Worm (Caenorhabditis elegans) whole organism, L3 larva: Measurements from ENCODE around the gene gtf-2H3.
A peak's percentile ranks its signal among the peaks of the same experiment; 100 is the strongest.

Experiments used
- R02D3.7 ChIP-seq: fragments of 150-350 bp; optimal IDR thresholded peaks from 2 replicates; lab custom pipeline; 2014; ENCODE audit warnings: missing biosample characterization, missing genetic modification characterization
- ZK546.5 ChIP-seq: sonication (generic microtip); optimal IDR thresholded peaks from 2 replicates; lab custom pipeline; 2017; ENCODE audit warnings: missing biosample characterization, missing genetic modification characterization
- aly-2 ChIP-seq: fragments of 150-350 bp; optimal IDR thresholded peaks from 2 replicates; lab custom pipeline; 2014; ENCODE audit warnings: missing biosample characterization, missing genetic modification characterization
- ama-1 ChIP-seq: fragments of 150-350 bp; optimal IDR thresholded peaks from 2 replicates; lab custom pipeline; 2018
- ceh-16 ChIP-seq: sonication (generic microtip); optimal IDR thresholded peaks from 2 replicates; lab custom pipeline; 2017; ENCODE audit warnings: missing biosample characterization, missing genetic modification characterization
- ceh-28 ChIP-seq: fragments of 150-350 bp; optimal IDR thresholded peaks from 2 replicates; lab custom pipeline; 2014; ENCODE audit warnings: missing biosample characterization, missing genetic modification reagents, missing genetic modification characterization
- ceh-82 ChIP-seq: fragments of 150-350 bp; optimal IDR thresholded peaks from 2 replicates; lab custom pipeline; 2014; ENCODE audit warnings: missing biosample characterization, missing genetic modification characterization
- ceh-9 ChIP-seq: sonication (generic microtip); optimal IDR thresholded peaks from 2 replicates; lab custom pipeline; 2018; ENCODE audit warnings: missing biosample characterization, missing genetic modification characterization
- daf-12 ChIP-seq: fragments of 150-350 bp; optimal IDR thresholded peaks from 2 replicates; lab custom pipeline; 2014; ENCODE audit warnings: missing biosample characterization, missing genetic modification reagents, missing genetic modification characterization
- egl-27 ChIP-seq: sonication (generic microtip); optimal IDR thresholded peaks from 4 replicates; lab custom pipeline; 2017; ENCODE audit warnings: missing biosample characterization, missing genetic modification reagents, missing genetic modification characterization
- egl-5 ChIP-seq: fragments of 150-350 bp; optimal IDR thresholded peaks from 2 replicates; lab custom pipeline; 2017; ENCODE audit warnings: missing biosample characterization, missing genetic modification reagents, missing genetic modification characterization, inconsistent platforms
- elt-1 ChIP-seq: fragments of 150-350 bp; optimal IDR thresholded peaks from 2 replicates; lab custom pipeline; 2014; ENCODE audit warnings: missing biosample characterization, missing genetic modification characterization
- elt-2 ChIP-seq: sonication (generic microtip); optimal IDR thresholded peaks from 2 replicates; lab custom pipeline; 2016; ENCODE audit warnings: missing genetic modification reagents, mild to moderate bottlenecking, missing genetic modification characterization, missing compliant biosample characterization
- elt-3 ChIP-seq, 3 experiments: fragments of 150-350 bp in 1 of 3; sonication (generic microtip) in 2 of 3; optimal IDR thresholded peaks; 2 replicates in 2 of 3; 4 replicates in 1 of 3; lab custom pipeline; 2014 to 2017; ENCODE audit warnings: missing biosample characterization in 3 of 3, missing genetic modification characterization in 3 of 3
- eor-1 ChIP-seq, 2 experiments: fragments of 150-350 bp; optimal IDR thresholded peaks; 2 replicates each; lab custom pipeline; 2014 to 2018; ENCODE audit warnings: missing biosample characterization in 2 of 2, missing genetic modification characterization in 2 of 2
- fkh-10 ChIP-seq: sonication (generic microtip); optimal IDR thresholded peaks from 2 replicates; lab custom pipeline; 2017; ENCODE audit warnings: missing biosample characterization, missing genetic modification reagents, missing genetic modification characterization
- fkh-2 ChIP-seq: fragments of 150-350 bp; optimal IDR thresholded peaks from 2 replicates; lab custom pipeline; 2014; ENCODE audit warnings: missing biosample characterization, missing genetic modification reagents, missing genetic modification characterization
- fos-1 ChIP-seq: fragments of 150-350 bp; optimal IDR thresholded peaks from 2 replicates; lab custom pipeline; 2014; ENCODE audit warnings: missing biosample characterization, missing genetic modification characterization
- hmg-11 ChIP-seq: sonication (generic microtip); optimal IDR thresholded peaks from 2 replicates; lab custom pipeline; 2016; ENCODE audit warnings: missing genetic modification characterization, missing compliant biosample characterization
- jun-1 ChIP-seq: fragments of 150-350 bp; optimal IDR thresholded peaks from 2 replicates; lab custom pipeline; 2014; ENCODE audit warnings: missing biosample characterization, missing genetic modification reagents, missing genetic modification characterization
- lin-15B ChIP-seq: fragments of 150-350 bp; optimal IDR thresholded peaks from 2 replicates; lab custom pipeline; 2014; ENCODE audit warnings: missing biosample characterization, missing genetic modification characterization
- lin-39 ChIP-seq: fragments of 150-350 bp; optimal IDR thresholded peaks from 2 replicates; lab custom pipeline; 2018; ENCODE audit warnings: missing biosample characterization, missing genetic modification reagents, missing genetic modification characterization
- mdl-1 ChIP-seq: fragments of 150-350 bp; optimal IDR thresholded peaks from 2 replicates; lab custom pipeline; 2014; ENCODE audit warnings: missing biosample characterization, missing genetic modification characterization
- mml-1 ChIP-seq: fragments of 150-350 bp; sonication (generic microtip); optimal IDR thresholded peaks from 3 replicates; lab custom pipeline; 2014; ENCODE audit warnings: missing biosample characterization, missing genetic modification characterization
- nfya-1 ChIP-seq: sonication (generic microtip); optimal IDR thresholded peaks from 2 replicates; lab custom pipeline; 2017; ENCODE audit warnings: missing genetic modification characterization, mild to moderate bottlenecking, missing compliant biosample characterization, antibody characterized with exemption, moderate library complexity; ENCODE audit not compliant: insufficient read depth
- nhr-11 ChIP-seq: fragments of 150-350 bp; optimal IDR thresholded peaks from 2 replicates; lab custom pipeline; 2014; ENCODE audit warnings: missing biosample characterization, missing genetic modification characterization
- nhr-12 ChIP-seq: fragments of 150-350 bp; optimal IDR thresholded peaks from 2 replicates; lab custom pipeline; 2014; ENCODE audit warnings: missing biosample characterization, missing genetic modification characterization
- nhr-23 ChIP-seq: fragments of 150-350 bp; optimal IDR thresholded peaks from 2 replicates; lab custom pipeline; 2014; ENCODE audit warnings: missing biosample characterization, missing genetic modification reagents, missing genetic modification characterization
- nhr-237 ChIP-seq: fragments of 150-350 bp; optimal IDR thresholded peaks from 2 replicates; lab custom pipeline; 2014; ENCODE audit warnings: missing biosample characterization, missing genetic modification characterization
- nhr-25 ChIP-seq: sonication (generic microtip); optimal IDR thresholded peaks from 2 replicates; lab custom pipeline; 2017; ENCODE audit warnings: missing biosample characterization, missing genetic modification characterization
- nhr-28 ChIP-seq: fragments of 150-350 bp; optimal IDR thresholded peaks from 2 replicates; lab custom pipeline; 2014; ENCODE audit warnings: missing biosample characterization, missing genetic modification characterization
- nhr-43 ChIP-seq: sonication (generic microtip); optimal IDR thresholded peaks from 2 replicates; lab custom pipeline; 2016; ENCODE audit warnings: mild to moderate bottlenecking, missing genetic modification characterization, missing compliant biosample characterization; ENCODE audit not compliant: poor library complexity, severe bottlenecking
- nhr-67 ChIP-seq: fragments of 150-350 bp; optimal IDR thresholded peaks from 2 replicates; lab custom pipeline; 2014; ENCODE audit warnings: missing biosample characterization, missing genetic modification characterization
- nhr-77 ChIP-seq: fragments of 150-350 bp; optimal IDR thresholded peaks from 2 replicates; lab custom pipeline; 2014; ENCODE audit warnings: missing biosample characterization, missing genetic modification characterization
- pha-4 ChIP-seq: fragments of 150-350 bp; optimal IDR thresholded peaks from 2 replicates; lab custom pipeline; 2014; ENCODE audit warnings: missing biosample characterization, missing genetic modification reagents, missing genetic modification characterization
- pqm-1 ChIP-seq: fragments of 150-350 bp; optimal IDR thresholded peaks from 2 replicates; lab custom pipeline; 2017; ENCODE audit warnings: missing biosample characterization, missing genetic modification characterization, inconsistent platforms
- skn-1 ChIP-seq: fragments of 150-350 bp; optimal IDR thresholded peaks from 2 replicates; lab custom pipeline; 2014; ENCODE audit warnings: missing biosample characterization, missing genetic modification characterization
- snpc-4 ChIP-seq: fragments of 150-350 bp; optimal IDR thresholded peaks from 2 replicates; lab custom pipeline; 2014; ENCODE audit warnings: missing biosample characterization, missing genetic modification characterization
- tbx-2 ChIP-seq: sonication (generic microtip); optimal IDR thresholded peaks from 2 replicates; lab custom pipeline; 2016; ENCODE audit warnings: mild to moderate bottlenecking, missing genetic modification characterization, missing compliant biosample characterization
- unc-39 ChIP-seq: sonication (generic microtip); optimal IDR thresholded peaks from 4 replicates; lab custom pipeline; 2017; ENCODE audit warnings: missing biosample characterization, missing genetic modification characterization
- zag-1 ChIP-seq: fragments of 150-350 bp; optimal IDR thresholded peaks from 2 replicates; lab custom pipeline; 2014; ENCODE audit warnings: missing biosample characterization, missing genetic modification characterization
- ztf-11 ChIP-seq: fragments of 150-350 bp; optimal IDR thresholded peaks from 2 replicates; lab custom pipeline; 2014; ENCODE audit warnings: missing biosample characterization, missing genetic modification characterization
- ztf-4 ChIP-seq: fragments of 150-350 bp; optimal IDR thresholded peaks from 2 replicates; lab custom pipeline; 2014; ENCODE audit warnings: missing biosample characterization, missing genetic modification characterization

Gene gtf-2H3

ce11 chrIII:10132495-10133450 is 12.8 kb upstream of the gtf-2H3 start:
- no peak for TF ChIP-seq hmg-11 (tag; lab: Kevin White, UChicago)
- TF ChIP-seq nhr-25: peak; percentile 30
- no peak for TF ChIP-seq egl-5
- TF ChIP-seq snpc-4 (tag; lab: Kevin White, UChicago): no peak
- TF ChIP-seq eor-1 (tag; optimal IDR thresholded peaks at IDR 0.05; lab: Kevin White, UChicago): no peak
- no peak for TF ChIP-seq fos-1 (tag; lab: Kevin White, UChicago)
- TF ChIP-seq elt-1 (tag; lab: Kevin White, UChicago): peak; percentile 79
- TF ChIP-seq mdl-1 (tag; lab: Kevin White, UChicago): no peak
- no peak for TF ChIP-seq fkh-2 (tag; lab: Kevin White, UChicago)
- TF ChIP-seq egl-27: no peak
- no peak for TF ChIP-seq mml-1 (tag; lab: Kevin White, UChicago)
- TF ChIP-seq skn-1: no peak
- TF ChIP-seq pha-4 (tag; lab: Kevin White, UChicago): peak; percentile 79
- no peak for TF ChIP-seq nhr-237 (tag; lab: Kevin White, UChicago)
- peak; percentile 75 for TF ChIP-seq pqm-1 (tag; lab: Kevin White, UChicago)
- peak; percentile 72 for TF ChIP-seq elt-2
- no peak for TF ChIP-seq ceh-82 (tag; lab: Kevin White, UChicago)
- no peak for TF ChIP-seq unc-39
- TF ChIP-seq ZK546.5 (tag; lab: Kevin White, UChicago): no peak
- no peak for TF ChIP-seq nhr-11 (tag; lab: Kevin White, UChicago)
- no peak for TF ChIP-seq nfya-1
- no peak for TF ChIP-seq ztf-11
- no peak for TF ChIP-seq daf-12 (tag; lab: Kevin White, UChicago)
- TF ChIP-seq ceh-16 (tag; lab: Kevin White, UChicago): no peak
- no peak for TF ChIP-seq nhr-12 (tag; lab: Kevin White, UChicago)
- no peak for TF ChIP-seq jun-1 (tag; lab: Kevin White, UChicago)
- TF ChIP-seq nhr-23 (tag; lab: Kevin White, UChicago): peak; percentile 10
- TF ChIP-seq nhr-43: no peak
- TF ChIP-seq elt-3 (tag; optimal IDR thresholded peaks at IDR 0.05; lab: Kevin White, UChicago): no peak
- no peak for TF ChIP-seq lin-39 (tag; lab: Kevin White, UChicago)
- no peak for TF ChIP-seq nhr-77 (tag; lab: Kevin White, UChicago)
- no peak for TF ChIP-seq ceh-9 (tag; lab: Kevin White, UChicago)
- no peak for TF ChIP-seq nhr-28
- no peak for TF ChIP-seq tbx-2
- TF ChIP-seq R02D3.7: no peak
- no peak for TF ChIP-seq ama-1 (lab: Kevin White, UChicago)
- TF ChIP-seq ceh-28 (tag; lab: Kevin White, UChicago): no peak
- no peak for TF ChIP-seq ztf-4 (tag; lab: Kevin White, UChicago)
- no peak for TF ChIP-seq lin-15B (tag; lab: Kevin White, UChicago)
- no peak for TF ChIP-seq zag-1 (tag; lab: Kevin White, UChicago)
- TF ChIP-seq fkh-10 (GFP tag; lab: Kevin White, UChicago): no peak
- no peak for TF ChIP-seq aly-2 (tag; lab: Kevin White, UChicago)
- no peak for TF ChIP-seq nhr-67 (tag; lab: Kevin White, UChicago)

ce11 chrIII:10126375-10126774 is 6.4 kb upstream of the gtf-2H3 start:
- no peak for TF ChIP-seq pqm-1 (tag; lab: Kevin White, UChicago)
- TF ChIP-seq nhr-11 (tag; lab: Kevin White, UChicago): no peak
- peak; percentile 11 for TF ChIP-seq elt-1 (tag; lab: Kevin White, UChicago)
- TF ChIP-seq lin-39 (tag; lab: Kevin White, UChicago): peak; percentile 74
- no peak for TF ChIP-seq tbx-2
- no peak for TF ChIP-seq ceh-16 (tag; lab: Kevin White, UChicago)
